Worm (Caenorhabditis elegans) whole organism, late embryonic: ENCODE data around the gene F59B2.3.
A peak's percentile ranks its signal among the peaks of the same experiment; 100 is the strongest.

Source experiments
- F13H6.1 ChIP-seq: sonication (generic microtip); optimal IDR thresholded peaks from 2 replicates; lab custom pipeline; 2016; ENCODE audit warnings: missing genetic modification characterization, missing compliant biosample characterization
- ceh-14 ChIP-seq: sonication (generic microtip); optimal IDR thresholded peaks from 2 replicates; lab custom pipeline; 2016; ENCODE audit warnings: missing genotype, missing genetic modification characterization, missing compliant biosample characterization
- ceh-18 ChIP-seq: sonication (generic microtip); optimal IDR thresholded peaks from 2 replicates; lab custom pipeline; 2016; ENCODE audit warnings: missing genetic modification characterization, missing compliant biosample characterization
- ceh-19 ChIP-seq: fragments of 200-800 bp; sonication (Bioruptor generic); optimal IDR thresholded peaks from 2 replicates; lab custom pipeline; 2018; ENCODE audit warnings: mild to moderate bottlenecking, missing genetic modification characterization, missing compliant biosample characterization
- ceh-24 ChIP-seq: sonication (generic microtip); optimal IDR thresholded peaks from 2 replicates; lab custom pipeline; 2016; ENCODE audit warnings: mild to moderate bottlenecking, missing genetic modification characterization, missing compliant biosample characterization
- ceh-31 ChIP-seq: sonication (generic microtip); optimal IDR thresholded peaks from 2 replicates; lab custom pipeline; 2016; ENCODE audit warnings: missing genetic modification characterization, missing compliant biosample characterization
- ceh-34 ChIP-seq: sonication (generic microtip); optimal IDR thresholded peaks from 2 replicates; lab custom pipeline; 2016; ENCODE audit warnings: mild to moderate bottlenecking, missing genetic modification characterization, missing compliant biosample characterization
- ceh-48 ChIP-seq: sonication (generic microtip); optimal IDR thresholded peaks from 2 replicates; lab custom pipeline; 2016; ENCODE audit warnings: missing genetic modification characterization, inconsistent platforms, missing compliant biosample characterization
- che-1 ChIP-seq: sonication (generic microtip); optimal IDR thresholded peaks from 2 replicates; lab custom pipeline; 2016; ENCODE audit warnings: mild to moderate bottlenecking, missing genetic modification characterization, missing compliant biosample characterization
- dve-1 ChIP-seq: sonication (generic microtip); optimal IDR thresholded peaks from 2 replicates; lab custom pipeline; 2017; ENCODE audit warnings: antibody characterized with exemption, mild to moderate bottlenecking, missing genetic modification characterization, missing compliant biosample characterization
- elt-2 ChIP-seq: sonication (generic microtip); optimal IDR thresholded peaks from 2 replicates; lab custom pipeline; 2016; ENCODE audit warnings: missing genetic modification reagents, missing genetic modification characterization, missing compliant biosample characterization
- elt-4 ChIP-seq: sonication (generic microtip); optimal IDR thresholded peaks from 2 replicates; lab custom pipeline; 2016; ENCODE audit warnings: missing genetic modification characterization, missing compliant biosample characterization
- eyg-1 ChIP-seq: sonication (generic microtip); optimal IDR thresholded peaks from 2 replicates; lab custom pipeline; 2016; ENCODE audit warnings: missing genotype, missing genetic modification characterization, missing compliant biosample characterization
- fkh-10 ChIP-seq: fragments of 150-350 bp; optimal IDR thresholded peaks from 2 replicates; lab custom pipeline; 2014; ENCODE audit warnings: missing biosample characterization, missing genetic modification reagents, missing genetic modification characterization
- fkh-6 ChIP-seq: sonication (generic microtip); optimal IDR thresholded peaks from 2 replicates; lab custom pipeline; 2016; ENCODE audit warnings: missing genetic modification characterization, missing compliant biosample characterization
- hlh-15 ChIP-seq: sonication (generic microtip); optimal IDR thresholded peaks from 2 replicates; lab custom pipeline; 2016; ENCODE audit warnings: missing genetic modification characterization, missing compliant biosample characterization
- lin-11 ChIP-seq: fragments of 200-800 bp; sonication (Bioruptor generic); optimal IDR thresholded peaks from 2 replicates; lab custom pipeline; 2018; ENCODE audit warnings: mild to moderate bottlenecking, missing genetic modification characterization, missing compliant biosample characterization
- mec-3 ChIP-seq: sonication (generic microtip); optimal IDR thresholded peaks from 2 replicates; lab custom pipeline; 2016; ENCODE audit warnings: borderline replicate concordance, missing genetic modification characterization, missing compliant biosample characterization
- nfya-1 ChIP-seq: sonication (generic microtip); optimal IDR thresholded peaks from 2 replicates; lab custom pipeline; 2017; ENCODE audit warnings: missing genetic modification characterization, mild to moderate bottlenecking, missing compliant biosample characterization, antibody characterized with exemption, moderate library complexity
- npax-4 ChIP-seq: sonication (generic microtip); optimal IDR thresholded peaks from 2 replicates; lab custom pipeline; 2016; ENCODE audit warnings: missing genetic modification characterization, missing compliant biosample characterization
- odd-2 ChIP-seq: sonication (generic microtip); optimal IDR thresholded peaks from 2 replicates; lab custom pipeline; 2017; ENCODE audit warnings: antibody characterized with exemption, mild to moderate bottlenecking, missing genetic modification characterization, missing compliant biosample characterization
- pag-3 ChIP-seq: sonication (generic microtip); optimal IDR thresholded peaks from 2 replicates; lab custom pipeline; 2016; ENCODE audit warnings: missing compliant biosample characterization, missing genetic modification characterization, borderline replicate concordance
- pax-1 ChIP-seq: fragments of 150-350 bp; optimal IDR thresholded peaks from 2 replicates; lab custom pipeline; 2014; ENCODE audit warnings: missing biosample characterization, missing genetic modification characterization
- pha-2 ChIP-seq: sonication (generic microtip); optimal IDR thresholded peaks from 2 replicates; lab custom pipeline; 2017; ENCODE audit warnings: mild to moderate bottlenecking, missing genetic modification characterization, missing compliant biosample characterization
- pha-4 ChIP-seq: fragments of 150-350 bp; optimal IDR thresholded peaks from 2 replicates; lab custom pipeline; 2018; ENCODE audit warnings: missing biosample characterization, missing genetic modification reagents, missing genetic modification characterization
- pqm-1 ChIP-seq: sonication (generic microtip); optimal IDR thresholded peaks from 2 replicates; lab custom pipeline; 2016; ENCODE audit warnings: missing genetic modification characterization, missing compliant biosample characterization
- pros-1 ChIP-seq: fragments of 150-350 bp; optimal IDR thresholded peaks from 2 replicates; lab custom pipeline; 2014; ENCODE audit warnings: missing biosample characterization, missing genetic modification reagents, missing genetic modification characterization
- ref-2 ChIP-seq: sonication (generic microtip); optimal IDR thresholded peaks from 2 replicates; lab custom pipeline; 2016; ENCODE audit warnings: missing genetic modification characterization, missing compliant biosample characterization
- sox-2 ChIP-seq: fragments of 200-800 bp; sonication (Bioruptor generic); IDR thresholded peaks from 2 replicates; pipeline ENCODE4 v1.3.6; 2022; ENCODE audit warnings: missing genetic modification reagents, missing genetic modification characterization, missing compliant biosample characterization
- tbx-2 ChIP-seq: sonication (generic microtip); optimal IDR thresholded peaks from 2 replicates; lab custom pipeline; 2016; ENCODE audit warnings: missing genetic modification characterization, missing compliant biosample characterization
- tbx-7 ChIP-seq: sonication (generic microtip); optimal IDR thresholded peaks from 2 replicates; lab custom pipeline; 2016; ENCODE audit warnings: missing genotype, missing genetic modification characterization, missing compliant biosample characterization
- unc-42 ChIP-seq: sonication (generic microtip); optimal IDR thresholded peaks from 2 replicates; lab custom pipeline; 2016; ENCODE audit warnings: missing genotype, missing genetic modification characterization, missing compliant biosample characterization
- unc-86 ChIP-seq: sonication (generic microtip); optimal IDR thresholded peaks from 2 replicates; lab custom pipeline; 2016; ENCODE audit warnings: missing genetic modification characterization, missing compliant biosample characterization
- zip-5 ChIP-seq: sonication (generic microtip); optimal IDR thresholded peaks from 2 replicates; lab custom pipeline; 2016; ENCODE audit warnings: missing genetic modification characterization, missing compliant biosample characterization
- ztf-16 ChIP-seq: sonication (generic microtip); optimal IDR thresholded peaks from 2 replicates; lab custom pipeline; 2017; ENCODE audit warnings: missing genetic modification characterization, missing compliant biosample characterization

F59B2.3 gene

ce11 chrIII:8984960-8985359 is 14.6 kb downstream of the F59B2.3 start (continued):
- TF ChIP-seq ceh-48 (tag; lab: Kevin White, UChicago) (no peak), zip-5 (tag; lab: Kevin White, UChicago) (no peak), odd-2 (tag; lab: Kevin White, UChicago) (no peak), fkh-10 (GFP tag; lab: Kevin White, UChicago) (no peak), unc-42 (tag; lab: Kevin White, UChicago) (peak; percentile 85), dve-1 (tag; lab: Kevin White, UChicago) (peak; percentile 15), npax-4 (tag; lab: Kevin White, UChicago) (no peak), lin-11 (tag; lab: Kevin White, UChicago) (no peak), pax-1 (tag; lab: Kevin White, UChicago) (no peak), pag-3 (tag; lab: Kevin White, UChicago) (no peak), pha-2 (tag; lab: Kevin White, UChicago) (no peak), fkh-6 (tag; lab: Kevin White, UChicago) (no peak), pqm-1 (tag; lab: Kevin White, UChicago) (no peak), elt-2 (tag; lab: Kevin White, UChicago) (no peak), hlh-15 (tag; lab: Kevin White, UChicago) (no peak), elt-4 (tag; lab: Kevin White, UChicago) (no peak), pros-1 (no peak), ztf-16 (tag; lab: Kevin White, UChicago) (no peak), ceh-18 (peak; percentile 88), tbx-7 (tag; lab: Kevin White, UChicago) (no peak), F13H6.1 (no peak)
- TF ChIP-seq, all 69 proteins: peak for 10

- TF ChIP-seq ceh-24 (tag; lab: Kevin White, UChicago): no peak
- TF ChIP-seq elt-2 (tag; lab: Kevin White, UChicago): peak; percentile 47
These were observed 15.2 kb downstream of the F59B2.3 start for ce11 chrIII:8984412-8984811.

- TF ChIP-seq sox-2 (GFP tag; lab: Robert Waterston, UW) (no peak), eyg-1 (no peak), ref-2 (tag; lab: Kevin White, UChicago) (no peak), pha-4 (tag; lab: Kevin White, UChicago) (no peak), ceh-24 (tag; lab: Kevin White, UChicago) (no peak), pax-1 (tag; lab: Kevin White, UChicago) (no peak)
These were observed 15.8 kb downstream of the F59B2.3 start for ce11 chrIII:8983811-8984210.

- TF ChIP-seq che-1 (tag; lab: Kevin White, UChicago): no peak
- no peak for TF ChIP-seq unc-86
- TF ChIP-seq mec-3 (tag; lab: Kevin White, UChicago): no peak
- TF ChIP-seq sox-2 (GFP tag; lab: Robert Waterston, UW): no peak
- TF ChIP-seq ceh-18: no peak
- TF ChIP-seq, all 69 proteins: peak for 0
These were observed 16.4 kb downstream of the F59B2.3 start for ce11 chrIII:8983135-8983534.

- peak; percentile 97 for TF ChIP-seq unc-42 (tag; lab: Kevin White, UChicago)
- TF ChIP-seq ceh-31 (tag; lab: Kevin White, UChicago): peak; percentile 61
- peak; percentile 12 for TF ChIP-seq ceh-19 (GFP tag; lab: Kevin White, UChicago)
- peak; percentile 17 for TF ChIP-seq tbx-2 (tag; lab: Kevin White, UChicago)
- peak; percentile 1 for TF ChIP-seq ceh-14 (tag; lab: Kevin White, UChicago)
- TF ChIP-seq ztf-16 (tag; lab: Kevin White, UChicago): no peak
- peak; percentile 75 for TF ChIP-seq ceh-34 (tag; lab: Kevin White, UChicago)
- TF ChIP-seq nfya-1 (tag; lab: Kevin White, UChicago): peak; percentile 21
- no peak for TF ChIP-seq che-1 (tag; lab: Kevin White, UChicago)
These were observed 17.6 kb downstream of the F59B2.3 start, which contains the start of gene pde-2 for ce11 chrIII:8981847-8982479. TSS of gene pde-2 (minus strand) at chrIII:8981897.
